Fruit fly (Drosophila melanogaster) whole organism, embryonic: ENCODE measurements around the gene CG42658.

Experiments used
- B-H1 ChIP-seq: fragments of 200-800 bp; sonication (Bioruptor generic); IDR thresholded peaks from 3 replicates; pipeline ENCODE4 v1.3.6; 2022; ENCODE audit warnings: missing biosample characterization, missing genetic modification characterization
- Bdp1 ChIP-seq: fragments of 200-800 bp; sonication (Bioruptor generic); optimal IDR thresholded peaks from 3 replicates; lab custom pipeline; 2016; ENCODE audit warnings: missing biosample characterization, missing genetic modification characterization
- CG12942 ChIP-seq: fragments of 200-800 bp; sonication (Bioruptor generic); optimal IDR thresholded peaks from 3 replicates; lab custom pipeline; 2016; ENCODE audit warnings: missing biosample characterization, missing genetic modification characterization
- CG13287 ChIP-seq: fragments of 200-800 bp; sonication (Bioruptor generic); IDR thresholded peaks from 2 replicates; pipeline ENCODE4 v1.3.6; 2022; ENCODE audit warnings: missing biosample characterization, missing genetic modification characterization; ENCODE audit not compliant: partially characterized antibody
- CG14014 ChIP-seq: fragments of 200-800 bp; sonication (Bioruptor generic); IDR thresholded peaks from 2 replicates; pipeline ENCODE4 v1.3.6; 2022; ENCODE audit warnings: missing biosample characterization, missing genetic modification characterization
- CG15073 ChIP-seq: fragments of 200-800 bp; sonication (Bioruptor generic); optimal IDR thresholded peaks from 2 replicates; lab custom pipeline; 2016; ENCODE audit warnings: missing biosample characterization, missing genetic modification characterization
- CG17612 ChIP-seq: fragments of 200-800 bp; sonication (Bioruptor generic); IDR thresholded peaks from 2 replicates; pipeline ENCODE4 v1.3.6; 2022; ENCODE audit warnings: missing biosample characterization, missing genetic modification characterization
- CG17829 ChIP-seq: fragments of 200-800 bp; optimal IDR thresholded peaks from 2 replicates; lab custom pipeline; 2019; ENCODE audit warnings: missing biosample characterization, mild to moderate bottlenecking, missing genetic modification characterization, moderate library complexity
- CG18764 ChIP-seq: fragments of 200-800 bp; sonication (Bioruptor generic); optimal IDR thresholded peaks from 3 replicates; lab custom pipeline; 2016; ENCODE audit warnings: missing biosample characterization, missing genetic modification characterization
- CG30403 ChIP-seq: fragments of 200-800 bp; sonication (Bioruptor generic); optimal IDR thresholded peaks from 3 replicates; lab custom pipeline; 2016; ENCODE audit warnings: missing biosample characterization, missing genetic modification characterization
- CG3163 ChIP-seq: fragments of 200-800 bp; sonication (Bioruptor generic); optimal IDR thresholded peaks from 3 replicates; lab custom pipeline; 2016; ENCODE audit warnings: missing biosample characterization, missing genetic modification characterization
- CG3281 ChIP-seq: fragments of 200-800 bp; sonication (Bioruptor generic); optimal IDR thresholded peaks from 3 replicates; lab custom pipeline; 2017; ENCODE audit warnings: missing biosample characterization, mild to moderate bottlenecking, missing genetic modification characterization
- CG34422 ChIP-seq: fragments of 200-800 bp; sonication (Bioruptor generic); IDR thresholded peaks from 3 replicates; pipeline ENCODE4 v1.3.6; 2022; ENCODE audit warnings: missing biosample characterization, missing genetic modification characterization
- CG3847 ChIP-seq: fragments of 200-800 bp; sonication (Bioruptor generic); IDR thresholded peaks from 2 replicates; pipeline ENCODE4 v1.3.6; 2022; ENCODE audit warnings: missing biosample characterization, missing genetic modification characterization
- CG4730 ChIP-seq: fragments of 200-800 bp; sonication (Bioruptor generic); IDR thresholded peaks from 2 replicates; pipeline ENCODE4 v1.3.6; 2022; ENCODE audit warnings: missing biosample characterization, missing genetic modification characterization
- CG4820 ChIP-seq: fragments of 200-800 bp; sonication (Bioruptor generic); optimal IDR thresholded peaks from 3 replicates; lab custom pipeline; 2016; ENCODE audit warnings: missing biosample characterization, missing genetic modification characterization
- CG6813 ChIP-seq: fragments of 200-800 bp; sonication (Bioruptor generic); optimal IDR thresholded peaks from 2 replicates; lab custom pipeline; 2017; ENCODE audit warnings: missing biosample characterization, missing genetic modification characterization, mild to moderate bottlenecking, moderate library complexity, missing genetic modification reagents
- CG8290 ChIP-seq, 3 experiments: fragments of 200-800 bp; sonication (Bioruptor generic); optimal IDR thresholded peaks; 2 replicates each; lab custom pipeline; 2016 to 2019; ENCODE audit warnings: missing biosample characterization in 3 of 3, missing genetic modification characterization in 3 of 3, mild to moderate bottlenecking in 2 of 3, moderate library complexity in 1 of 3
- CG9437 ChIP-seq: fragments of 200-800 bp; sonication (Bioruptor generic); optimal IDR thresholded peaks from 2 replicates; lab custom pipeline; 2018; ENCODE audit warnings: missing biosample characterization, mild to moderate bottlenecking, missing genetic modification characterization
- CkIIα-i1 ChIP-seq: fragments of 200-800 bp; sonication (Bioruptor generic); IDR thresholded peaks from 2 replicates; pipeline ENCODE4 v1.3.6; 2022; ENCODE audit warnings: missing biosample characterization, missing genetic modification characterization
- Deaf1 ChIP-seq: fragments of 200-800 bp; optimal IDR thresholded peaks from 3 replicates; lab custom pipeline; 2019; ENCODE audit warnings: missing biosample characterization, mild to moderate bottlenecking, missing genetic modification characterization, moderate library complexity
- Fer1 ChIP-seq: fragments of 200-800 bp; sonication (Bioruptor generic); optimal IDR thresholded peaks from 2 replicates; lab custom pipeline; 2017; ENCODE audit warnings: missing biosample characterization, mild to moderate bottlenecking, missing genetic modification characterization
- Gug ChIP-seq: fragments of 200-800 bp; sonication (Bioruptor generic); IDR thresholded peaks from 4 replicates; pipeline ENCODE4 v1.3.6; 2022; ENCODE audit warnings: missing biosample characterization, missing genetic modification characterization
- HLHmδ ChIP-seq: fragments of 200-800 bp; sonication (Bioruptor generic); optimal IDR thresholded peaks from 2 replicates; lab custom pipeline; 2018; ENCODE audit warnings: missing biosample characterization, mild to moderate bottlenecking, missing genetic modification characterization, moderate library complexity
- Hey ChIP-seq: fragments of 200-800 bp; sonication (Bioruptor generic); optimal IDR thresholded peaks from 3 replicates; lab custom pipeline; 2018; ENCODE audit warnings: missing biosample characterization, mild to moderate bottlenecking, missing genetic modification characterization
- MBD-R2 ChIP-seq: fragments of 200-800 bp; sonication (Bioruptor generic); IDR thresholded peaks from 2 replicates; pipeline ENCODE4 v1.3.6; 2022; ENCODE audit warnings: missing biosample characterization, missing genetic modification characterization
- PHDP ChIP-seq: fragments of 200-800 bp; sonication (Bioruptor generic); optimal IDR thresholded peaks from 3 replicates; lab custom pipeline; 2018; ENCODE audit warnings: missing biosample characterization, mild to moderate bottlenecking, missing genetic modification characterization, moderate library complexity
- Ptx1 ChIP-seq: fragments of 200-800 bp; sonication (Bioruptor generic); IDR thresholded peaks from 2 replicates; pipeline ENCODE4 v1.3.6; 2022; ENCODE audit warnings: missing biosample characterization, missing genetic modification characterization
- Trl ChIP-seq, 3 experiments: fragments of >200 bp in 2 of 3; fragments of 200-800 bp in 1 of 3; sonication (Bioruptor generic) in 1 of 3; optimal IDR thresholded peaks; 2 replicates in 1 of 3; 3 replicates in 2 of 3; lab custom pipeline; 2016 to 2017; ENCODE audit warnings: missing biosample characterization in 1 of 3, missing genetic modification characterization in 1 of 3
- chif ChIP-seq, 2 experiments: fragments of 200-800 bp; sonication (Bioruptor generic); optimal IDR thresholded peaks; 3 replicates each; lab custom pipeline; 2016; ENCODE audit warnings: missing biosample characterization in 2 of 2, missing genetic modification characterization in 2 of 2
- dysf ChIP-seq: fragments of 200-800 bp; sonication (Bioruptor generic); IDR thresholded peaks from 3 replicates; pipeline ENCODE4 v1.3.6; 2022; ENCODE audit warnings: missing biosample characterization, missing genetic modification characterization
- esg ChIP-seq: fragments of 200-800 bp; sonication (Bioruptor generic); conservative IDR thresholded peaks from 2 replicates; pipeline ENCODE4 v1.3.6; 2022; ENCODE audit warnings: missing biosample characterization, missing genetic modification characterization
- exex ChIP-seq: fragments of 200-800 bp; sonication (Bioruptor generic); optimal IDR thresholded peaks from 4 replicates; lab custom pipeline; 2018; ENCODE audit warnings: missing biosample characterization, mild to moderate bottlenecking, missing genetic modification characterization, moderate library complexity
- pb ChIP-seq: fragments of 200-800 bp; sonication (Bioruptor generic); optimal IDR thresholded peaks from 3 replicates; lab custom pipeline; 2016; ENCODE audit warnings: missing biosample characterization, missing genetic modification characterization
- scrt ChIP-seq: fragments of 200-800 bp; sonication (Bioruptor generic); optimal IDR thresholded peaks from 2 replicates; lab custom pipeline; 2018; ENCODE audit warnings: missing biosample characterization, mild to moderate bottlenecking, missing genetic modification characterization, moderate library complexity
- sob ChIP-seq: fragments of 200-800 bp; sonication (Bioruptor generic); IDR thresholded peaks from 2 replicates; pipeline ENCODE4 v1.3.6; 2022; ENCODE audit warnings: missing biosample characterization, missing genetic modification characterization
- tin ChIP-seq: fragments of 200-800 bp; sonication (Bioruptor generic); optimal IDR thresholded peaks from 3 replicates; lab custom pipeline; 2016; ENCODE audit warnings: missing biosample characterization, missing genetic modification characterization
- zen2 ChIP-seq: fragments of 200-800 bp; sonication (Bioruptor generic); IDR thresholded peaks from 3 replicates; pipeline ENCODE4 v1.3.6; 2022; ENCODE audit warnings: missing biosample characterization, missing genetic modification characterization; ENCODE audit not compliant: partially characterized antibody
- zfh2 ChIP-seq: fragments of 200-800 bp; sonication (Bioruptor generic); optimal IDR thresholded peaks from 2 replicates; lab custom pipeline; 2016; ENCODE audit warnings: missing biosample characterization, missing genetic modification characterization

The CG42658 gene

DNA sequence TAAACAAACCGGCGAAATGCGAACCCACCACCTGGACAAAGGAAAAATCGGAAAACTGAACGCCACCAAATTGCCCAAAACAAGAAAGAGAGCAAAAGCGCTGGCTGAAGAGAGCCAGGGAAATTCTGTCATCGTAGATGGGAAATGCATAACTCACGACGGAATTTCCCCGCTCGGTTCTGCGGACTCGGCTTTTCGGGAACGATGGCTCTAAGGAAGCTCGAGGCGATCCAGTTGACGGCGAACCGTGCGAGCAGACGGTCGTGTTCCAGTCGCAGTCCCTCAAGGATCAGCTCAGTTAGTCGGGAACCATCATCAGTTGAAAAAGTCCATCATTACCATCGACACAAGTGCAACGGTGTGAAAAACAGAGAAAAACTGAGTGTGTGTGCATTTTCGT, 23.7 kb upstream of the CG42658 start, which contains the start of gene eys:
eys (plus strand) TSS at position 232 of the 400 bp plus-strand sequence.
- peak; percentile 11 to 29 for TF ChIP-seq Trl (optimal IDR thresholded peaks at IDR 0.05; lab: Kevin White, UChicago)
- TF ChIP-seq Trl (GFP tag; optimal IDR thresholded peaks at IDR 0.05; lab: Kevin White, UChicago) = no peak
- 0 out of 2 replicates have a peak, but pooled peaks have one; percentile 15 for TF ChIP-seq CG14014 (GFP tag; lab: Robert Waterston, UW)
- TF ChIP-seq CG3163 (GFP tag; lab: Kevin White, UChicago) = peak; percentile 29
- TF ChIP-seq MBD-R2 = no peak
- no peak for TF ChIP-seq Hey (tag; lab: Kevin White, UChicago)
- TF ChIP-seq Deaf1 (tag; lab: Kevin White, UChicago) = peak; percentile 90

DNA sequence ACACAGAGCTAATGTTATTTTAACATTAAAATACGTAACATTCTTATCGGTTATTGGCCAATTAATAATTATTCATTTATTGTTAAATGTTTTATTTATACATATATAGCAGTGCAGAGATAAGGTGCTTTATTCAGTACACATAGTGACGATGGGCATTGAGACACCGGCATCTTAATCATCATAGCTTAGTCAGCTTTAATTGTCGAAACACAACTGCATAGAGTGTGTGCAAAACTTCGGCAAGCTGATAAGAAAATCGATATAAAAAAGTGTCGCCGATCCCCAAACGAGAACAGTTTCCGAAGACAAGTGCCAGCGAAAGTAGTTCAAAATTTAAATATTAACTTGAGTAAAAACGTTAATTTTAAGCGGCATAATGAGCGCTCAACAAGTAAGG, 19.9 kb upstream of the CG42658 start, which contains the start of gene CG16995:
CG16995 (plus strand) TSS at position 301 of the 400 bp plus-strand sequence.
- TF ChIP-seq Gug (GFP tag; lab: Robert Waterston, UW) = no peak
- no peak for TF ChIP-seq sob (GFP tag; lab: Robert Waterston, UW)
- TF ChIP-seq exex (tag; lab: Kevin White, UChicago) = no peak
- no peak for TF ChIP-seq B-H1 (GFP tag; lab: Robert Waterston, UW)
- TF ChIP-seq dysf (GFP tag; lab: Robert Waterston, UW) = no peak
- TF ChIP-seq zfh2 (GFP tag; lab: Kevin White, UChicago) = no peak
- TF ChIP-seq CkIIα-i1 = no peak
- TF ChIP-seq CG4820 (GFP tag; lab: Kevin White, UChicago) = no peak
- no peak for TF ChIP-seq CG8290 (GFP tag; optimal IDR thresholded peaks at IDR 0.05; lab: Kevin White, UChicago)
- no peak for TF ChIP-seq CG8290 (tag; optimal IDR thresholded peaks at IDR 0.05; lab: Kevin White, UChicago)
- no peak for TF ChIP-seq CG6813 (GFP tag; lab: Kevin White, UChicago)
- no peak for TF ChIP-seq CG30403 (GFP tag; lab: Kevin White, UChicago)
- no peak for TF ChIP-seq CG3847 (GFP tag; lab: Robert Waterston, UW)
- TF ChIP-seq chif (GFP tag; optimal IDR thresholded peaks at IDR 0.05; lab: Kevin White, UChicago) = no peak
- no peak for TF ChIP-seq PHDP (tag; lab: Kevin White, UChicago)
- TF ChIP-seq CG9437 = no peak
- TF ChIP-seq tin (GFP tag; lab: Kevin White, UChicago) = no peak
- TF ChIP-seq, all 482 proteins: peak for 0

DNA sequence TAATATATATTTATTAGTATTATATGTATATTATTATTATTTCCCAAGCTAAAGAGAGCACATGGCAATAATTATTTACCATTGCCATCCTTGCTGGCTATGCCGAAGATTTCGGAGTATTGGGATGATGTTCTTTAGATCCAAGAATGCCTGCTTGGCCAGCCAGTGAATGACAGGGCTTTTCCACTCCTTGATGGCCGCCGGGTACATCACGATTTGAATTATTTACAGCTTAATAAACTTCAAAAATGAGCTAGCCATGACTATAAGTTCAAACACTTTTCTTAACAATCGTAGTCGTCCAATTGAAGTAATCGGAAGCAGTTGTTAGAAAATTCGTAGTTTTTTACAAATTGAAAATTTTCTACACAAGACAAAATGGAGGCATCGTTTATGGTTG, 12.1 kb upstream of the CG42658 start, which contains the start of gene CG31949:
CG31949 (plus strand) TSS at position 301 of the 400 bp plus-strand sequence.
- TF ChIP-seq HLHmδ (GFP tag; lab: Kevin White, UChicago) (no peak), CG3281 (GFP tag; lab: Kevin White, UChicago) (no peak), esg (GFP tag; lab: Robert Waterston, UW) (no peak), CG17612 (GFP tag; lab: Robert Waterston, UW) (no peak), Bdp1 (GFP tag; lab: Kevin White, UChicago) (no peak), CG4730 (GFP tag; lab: Robert Waterston, UW) (no peak), CG15073 (GFP tag; lab: Kevin White, UChicago) (no peak), CG17829 (no peak)
- TF ChIP-seq, all 482 proteins: peak for 0

DNA sequence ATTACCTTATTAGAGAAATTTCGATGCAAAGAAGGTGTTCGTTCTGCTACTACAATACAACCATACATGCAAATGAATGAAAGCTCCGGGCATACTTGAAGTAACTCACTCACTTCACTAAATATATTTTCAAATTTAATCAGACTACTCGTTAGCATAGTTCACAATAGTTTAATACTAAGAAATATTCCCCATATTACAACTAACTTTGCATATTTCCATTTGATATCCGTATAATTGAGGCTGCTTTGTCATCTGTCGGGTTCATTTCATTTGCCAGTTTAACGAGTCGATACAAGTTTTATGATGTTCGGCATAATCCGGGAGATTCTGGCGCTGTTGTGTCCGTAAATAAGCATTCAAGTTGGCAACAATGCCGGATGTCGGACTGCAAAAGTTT, 2.9 kb upstream of the CG42658 start, which contains the start of gene robl22E:
robl22E (minus strand) TSS at position 101 of the 400 bp plus-strand sequence.
- TF ChIP-seq CG18764 (GFP tag; lab: Kevin White, UChicago) (no peak), zen2 (no peak), CG13287 (GFP tag; lab: Robert Waterston, UW) (no peak), CG12942 (GFP tag; lab: Kevin White, UChicago) (no peak), Fer1 (no peak), pb (GFP tag; lab: Kevin White, UChicago) (no peak), Ptx1 (GFP tag; lab: Robert Waterston, UW) (no peak), Deaf1 (tag; lab: Kevin White, UChicago) (no peak), CG34422 (GFP tag; lab: Robert Waterston, UW) (no peak), scrt (GFP tag; lab: Kevin White, UChicago) (no peak)
